Fruit fly (Drosophila melanogaster) whole organism, embryonic: ENCODE measurements around the gene CG12661.

Source experiments
- Antp ChIP-seq: fragments of 200-800 bp; sonication (Bioruptor generic); optimal IDR thresholded peaks from 3 replicates; lab custom pipeline; 2016; ENCODE audit warnings: missing biosample characterization, missing genetic modification characterization
- Asciz ChIP-seq: fragments of 200-800 bp; sonication (Bioruptor generic); optimal IDR thresholded peaks from 2 replicates; lab custom pipeline; 2017; ENCODE audit warnings: missing biosample characterization, mild to moderate bottlenecking, missing genetic modification characterization, missing genetic modification reagents
- Atf-2 ChIP-seq: fragments of 200-800 bp; sonication (Bioruptor generic); optimal IDR thresholded peaks from 2 replicates; lab custom pipeline; 2016; ENCODE audit warnings: missing biosample characterization, missing genetic modification characterization
- Atf3 ChIP-seq: fragments of 200-800 bp; sonication (Bioruptor generic); optimal IDR thresholded peaks from 3 replicates; lab custom pipeline; 2016; ENCODE audit warnings: missing biosample characterization, missing genetic modification characterization
- B-H2 ChIP-seq: fragments of 200-800 bp; sonication (Bioruptor generic); optimal IDR thresholded peaks from 2 replicates; lab custom pipeline; 2018; ENCODE audit warnings: missing biosample characterization, mild to moderate bottlenecking, missing genetic modification characterization
- Bteb2 ChIP-seq: fragments of 200-800 bp; sonication (Bioruptor generic); optimal IDR thresholded peaks from 2 replicates; lab custom pipeline; 2016; ENCODE audit warnings: missing biosample characterization, missing genetic modification characterization
- CG10959 ChIP-seq: fragments of 200-800 bp; sonication (Bioruptor generic); IDR thresholded peaks from 2 replicates; pipeline ENCODE4 v1.3.6; 2022; ENCODE audit warnings: missing biosample characterization, missing genetic modification characterization
- CG12236 ChIP-seq: fragments of 200-800 bp; sonication (Bioruptor generic); optimal IDR thresholded peaks from 2 replicates; lab custom pipeline; 2016; ENCODE audit warnings: missing biosample characterization, missing genetic modification characterization
- CG12744 ChIP-seq: fragments of 200-800 bp; sonication (Bioruptor generic); optimal IDR thresholded peaks from 2 replicates; lab custom pipeline; 2016; ENCODE audit warnings: missing biosample characterization, missing genetic modification characterization
- CG13775 ChIP-seq: fragments of 200-800 bp; sonication (Bioruptor generic); optimal IDR thresholded peaks from 3 replicates; lab custom pipeline; 2017; ENCODE audit warnings: missing biosample characterization, mild to moderate bottlenecking, missing genetic modification characterization
- CG14860 ChIP-seq: fragments of 200-800 bp; sonication (Bioruptor generic); IDR thresholded peaks from 3 replicates; pipeline ENCODE4 v1.3.6; 2022; ENCODE audit warnings: missing biosample characterization, missing genetic modification characterization; ENCODE audit not compliant: partially characterized antibody
- CG14965 ChIP-seq: fragments of 200-800 bp; sonication (Bioruptor generic); optimal IDR thresholded peaks from 2 replicates; lab custom pipeline; 2016; ENCODE audit warnings: missing biosample characterization, missing genetic modification characterization, borderline replicate concordance
- CG17568 ChIP-seq: fragments of 200-800 bp; sonication (Bioruptor generic); optimal IDR thresholded peaks from 2 replicates; lab custom pipeline; 2018; ENCODE audit warnings: missing biosample characterization, mild to moderate bottlenecking, missing genetic modification characterization, moderate library complexity
- CG2678 ChIP-seq: fragments of 200-800 bp; sonication (Bioruptor generic); optimal IDR thresholded peaks from 3 replicates; lab custom pipeline; 2019; ENCODE audit warnings: missing biosample characterization, mild to moderate bottlenecking, missing genetic modification characterization, moderate library complexity
- CG32532 ChIP-seq: fragments of 200-800 bp; sonication (Bioruptor generic); IDR thresholded peaks from 2 replicates; pipeline ENCODE4 v1.3.6; 2022; ENCODE audit warnings: missing biosample characterization, missing genetic modification characterization
- CG32772 ChIP-seq: fragments of 200-800 bp; sonication (Bioruptor generic); IDR thresholded peaks from 2 replicates; pipeline ENCODE4 v1.3.6; 2022; ENCODE audit warnings: missing biosample characterization, missing genetic modification characterization
- CG33557 ChIP-seq: fragments of 200-800 bp; sonication (Bioruptor generic); optimal IDR thresholded peaks from 2 replicates; lab custom pipeline; 2019; ENCODE audit warnings: missing biosample characterization, mild to moderate bottlenecking, missing genetic modification characterization, moderate library complexity
- CG6175 ChIP-seq: fragments of 200-800 bp; sonication (Bioruptor generic); IDR thresholded peaks from 3 replicates; pipeline ENCODE4 v1.3.6; 2022; ENCODE audit warnings: missing biosample characterization, missing genetic modification characterization
- CG6813 ChIP-seq: fragments of 200-800 bp; sonication (Bioruptor generic); optimal IDR thresholded peaks from 2 replicates; lab custom pipeline; 2017; ENCODE audit warnings: missing biosample characterization, missing genetic modification characterization, mild to moderate bottlenecking, moderate library complexity, missing genetic modification reagents
- CG8359 ChIP-seq: fragments of 200-800 bp; sonication (Bioruptor generic); optimal IDR thresholded peaks from 2 replicates; lab custom pipeline; 2017; ENCODE audit warnings: missing biosample characterization, mild to moderate bottlenecking, missing genetic modification characterization, borderline replicate concordance
- CG8388 ChIP-seq: fragments of 200-800 bp; sonication (Bioruptor generic); optimal IDR thresholded peaks from 2 replicates; lab custom pipeline; 2019; ENCODE audit warnings: missing biosample characterization, mild to moderate bottlenecking, missing genetic modification characterization, moderate library complexity
- CG8924 ChIP-seq: fragments of 200-800 bp; optimal IDR thresholded peaks from 3 replicates; lab custom pipeline; 2019; ENCODE audit warnings: missing biosample characterization, mild to moderate bottlenecking, missing genetic modification characterization, moderate library complexity
- CoRest ChIP-seq: fragments of 200-800 bp; sonication (Bioruptor generic); optimal IDR thresholded peaks from 3 replicates; lab custom pipeline; 2018; ENCODE audit warnings: missing biosample characterization, mild to moderate bottlenecking, missing genetic modification characterization, moderate library complexity
- Dad ChIP-seq: fragments of 200-800 bp; sonication (Bioruptor generic); optimal IDR thresholded peaks from 3 replicates; lab custom pipeline; 2016; ENCODE audit warnings: missing biosample characterization, missing genetic modification characterization
- Dfd ChIP-seq, 2 experiments: fragments of >200 bp; optimal IDR thresholded peaks; 2 replicates each; lab custom pipeline; 2017; ENCODE audit warnings: missing biosample characterization in 2 of 2, missing genetic modification characterization in 2 of 2
- Max ChIP-seq: fragments of 200-800 bp; sonication (Bioruptor generic); optimal IDR thresholded peaks from 2 replicates; lab custom pipeline; 2016; ENCODE audit warnings: missing biosample characterization, mild to moderate bottlenecking, missing genetic modification characterization
- Med ChIP-seq: fragments of 200-800 bp; sonication (Bioruptor generic); peaks from one replicate; lab custom pipeline; 2016; ENCODE audit warnings: missing biosample characterization, missing genetic modification characterization, mild to moderate bottlenecking, inconsistent platforms, moderate library complexity
- Mrtf ChIP-seq: fragments of 200-800 bp; sonication (Bioruptor generic); IDR thresholded peaks from 3 replicates; pipeline ENCODE4 v1.3.6; 2022; ENCODE audit warnings: missing biosample characterization, missing genetic modification characterization
- NFAT ChIP-seq: fragments of 200-800 bp; sonication (Bioruptor generic); IDR thresholded peaks from 2 replicates; pipeline ENCODE4 v1.3.6; 2022; ENCODE audit warnings: missing biosample characterization, missing genetic modification characterization
- Nf-YC ChIP-seq: fragments of 200-800 bp; optimal IDR thresholded peaks from 3 replicates; lab custom pipeline; 2019; ENCODE audit warnings: missing biosample characterization, mild to moderate bottlenecking, missing genetic modification characterization, moderate library complexity
- Side ChIP-seq: fragments of 200-800 bp; sonication (Bioruptor generic); optimal IDR thresholded peaks from 2 replicates; lab custom pipeline; 2016; ENCODE audit warnings: missing biosample characterization, missing genetic modification characterization
- Six4 ChIP-seq: fragments of 200-800 bp; sonication (Bioruptor generic); optimal IDR thresholded peaks from 2 replicates; lab custom pipeline; 2016; ENCODE audit warnings: missing biosample characterization, missing genetic modification characterization
- Sox100B ChIP-seq: fragments of 200-800 bp; sonication (Bioruptor generic); optimal IDR thresholded peaks from 3 replicates; lab custom pipeline; 2018; ENCODE audit warnings: missing biosample characterization, mild to moderate bottlenecking, missing genetic modification characterization
- ara ChIP-seq: fragments of 200-800 bp; sonication (Bioruptor generic); IDR thresholded peaks from 2 replicates; pipeline ENCODE4 v1.3.6; 2022; ENCODE audit warnings: missing biosample characterization, missing genetic modification characterization
- az2 ChIP-seq: fragments of 200-800 bp; sonication (Bioruptor generic); optimal IDR thresholded peaks from 3 replicates; lab custom pipeline; 2016; ENCODE audit warnings: missing biosample characterization, missing genetic modification characterization
- bab2 ChIP-seq: fragments of 200-800 bp; sonication (Bioruptor generic); optimal IDR thresholded peaks from 2 replicates; lab custom pipeline; 2016; ENCODE audit warnings: missing biosample characterization, missing genetic modification characterization
- br ChIP-seq: fragments of >200 bp; optimal IDR thresholded peaks from 2 replicates; lab custom pipeline; 2017
- btn ChIP-seq: fragments of 200-800 bp; sonication (Bioruptor generic); optimal IDR thresholded peaks from 2 replicates; lab custom pipeline; 2016; ENCODE audit warnings: missing biosample characterization, missing genetic modification characterization
- crc ChIP-seq: fragments of 200-800 bp; sonication (Bioruptor generic); optimal IDR thresholded peaks from 2 replicates; lab custom pipeline; 2016; ENCODE audit warnings: missing biosample characterization, missing genetic modification characterization
- dmrt11E ChIP-seq: fragments of 200-800 bp; sonication (Bioruptor generic); optimal IDR thresholded peaks from 3 replicates; lab custom pipeline; 2018; ENCODE audit warnings: missing biosample characterization, mild to moderate bottlenecking, missing genetic modification characterization, moderate library complexity
- gsb ChIP-seq: fragments of 200-800 bp; sonication (Bioruptor generic); IDR thresholded peaks from 2 replicates; pipeline ENCODE4 v1.3.6; 2022; ENCODE audit warnings: missing biosample characterization, missing genetic modification characterization
- hbn ChIP-seq: fragments of 200-800 bp; sonication (Bioruptor generic); IDR thresholded peaks from 2 replicates; pipeline ENCODE4 v1.3.6; 2022; ENCODE audit warnings: missing biosample characterization, missing genetic modification characterization; ENCODE audit not compliant: partially characterized antibody
- jumu ChIP-seq: fragments of 200-800 bp; sonication (Bioruptor generic); optimal IDR thresholded peaks from 3 replicates; lab custom pipeline; 2016; ENCODE audit warnings: missing biosample characterization, missing genetic modification characterization
- nerfin-2 ChIP-seq: fragments of 200-800 bp; sonication (Bioruptor generic); IDR thresholded peaks from 2 replicates; pipeline ENCODE4 v1.3.6; 2022; ENCODE audit warnings: missing biosample characterization, missing genetic modification characterization; ENCODE audit not compliant: partially characterized antibody
- nom ChIP-seq: fragments of 200-800 bp; sonication (Bioruptor generic); optimal IDR thresholded peaks from 2 replicates; lab custom pipeline; 2017; ENCODE audit warnings: missing biosample characterization, missing genetic modification characterization, mild to moderate bottlenecking, moderate library complexity, missing genetic modification reagents
- otp ChIP-seq: fragments of 200-800 bp; sonication (Bioruptor generic); IDR thresholded peaks from 3 replicates; pipeline ENCODE4, ENCODE4 v1.3.6; 2022; ENCODE audit warnings: missing biosample characterization, missing genetic modification characterization
- p53 ChIP-seq: fragments of 200-800 bp; sonication (Bioruptor generic); optimal IDR thresholded peaks from 2 replicates; lab custom pipeline; 2016; ENCODE audit warnings: missing biosample characterization, missing genetic modification characterization
- sim ChIP-seq: fragments of 200-800 bp; sonication (Bioruptor generic); IDR thresholded peaks from 2 replicates; pipeline ENCODE4 v1.3.6; 2022; ENCODE audit warnings: missing biosample characterization, missing genetic modification characterization
- tin ChIP-seq: fragments of 200-800 bp; sonication (Bioruptor generic); optimal IDR thresholded peaks from 3 replicates; lab custom pipeline; 2016; ENCODE audit warnings: missing biosample characterization, missing genetic modification characterization
- tio ChIP-seq: fragments of 200-800 bp; sonication (Bioruptor generic); optimal IDR thresholded peaks from 2 replicates; lab custom pipeline; 2017; ENCODE audit warnings: missing biosample characterization, missing genetic modification characterization, inconsistent platforms
- toy ChIP-seq: fragments of 200-800 bp; sonication (Bioruptor generic); IDR thresholded peaks from 2 replicates; pipeline ENCODE4 v1.3.6; 2022; ENCODE audit warnings: missing biosample characterization, missing genetic modification characterization

The CG12661 gene

DNA sequence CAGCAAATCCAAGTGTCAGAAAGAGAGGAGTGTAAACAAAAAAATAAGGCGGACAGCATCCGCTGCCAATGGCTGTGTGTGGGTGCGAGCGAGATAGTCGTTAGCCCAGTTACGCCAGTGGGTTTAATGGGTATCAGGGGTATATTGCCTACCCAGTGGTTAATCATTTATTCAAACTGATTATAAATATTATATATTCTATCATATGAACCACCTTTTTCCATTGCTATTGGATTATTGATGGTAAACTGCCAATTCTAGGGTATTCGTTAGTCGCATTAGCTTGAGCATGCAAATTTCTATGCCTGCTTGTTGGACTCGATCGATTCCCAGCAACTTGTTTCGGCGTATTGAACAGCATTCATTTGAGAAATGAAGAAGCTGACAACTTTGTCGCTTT is 27.4 kb downstream of the CG12661 start (continued):
- peak; percentile 96 for TF ChIP-seq CG2678 (tag; lab: Kevin White, UChicago)
- peak; percentile 81 for TF ChIP-seq CG8359 (GFP tag; lab: Kevin White, UChicago)
- TF ChIP-seq nom (GFP tag; lab: Kevin White, UChicago): peak; percentile 65
- no peak for TF ChIP-seq Dfd (GFP tag; optimal IDR thresholded peaks at IDR 0.05; lab: Kevin White, UChicago)
- peak; percentile 93 for TF ChIP-seq gsb (GFP tag; lab: Robert Waterston, UW)
- TF ChIP-seq CG12236 (GFP tag; lab: Kevin White, UChicago): peak; percentile 34
- TF ChIP-seq CG32532 (GFP tag; lab: Robert Waterston, UW): peak; percentile 98
- TF ChIP-seq CG8924 (tag; lab: Kevin White, UChicago): peak; percentile 95
- TF ChIP-seq hbn (GFP tag; lab: Robert Waterston, UW): no peak
- TF ChIP-seq jumu: peak; percentile 20
- peak; percentile 85 for TF ChIP-seq CG13775 (GFP tag; lab: Kevin White, UChicago)
- no peak for TF ChIP-seq CG14965
- peak; percentile 60 for TF ChIP-seq Antp (GFP tag; lab: Kevin White, UChicago)
- TF ChIP-seq toy (GFP tag; lab: Robert Waterston, UW): peak; percentile 89
- peak; percentile 97 for TF ChIP-seq Med (GFP tag; lab: Kevin White, UChicago)
- TF ChIP-seq CG10959 (GFP tag; lab: Robert Waterston, UW): peak; percentile 89
- peak; percentile 66 for TF ChIP-seq CG33557 (GFP tag; lab: Kevin White, UChicago)
- TF ChIP-seq CG12744 (GFP tag; lab: Kevin White, UChicago): peak; percentile 52
- peak; percentile 72 for TF ChIP-seq Atf-2 (GFP tag; lab: Kevin White, UChicago)
- TF ChIP-seq p53 (GFP tag; lab: Kevin White, UChicago): no peak
- peak; percentile 86 for TF ChIP-seq Asciz (GFP tag; lab: Kevin White, UChicago)
- TF ChIP-seq otp (GFP tag; lab: Robert Waterston, UW): peak; percentile 97
- TF ChIP-seq CoRest (tag; lab: Kevin White, UChicago): peak; percentile 95
- TF ChIP-seq B-H2: peak; percentile 41
- peak; percentile 68 for TF ChIP-seq Atf3 (GFP tag; lab: Kevin White, UChicago)
- TF ChIP-seq CG14860 (GFP tag; lab: Robert Waterston, UW): no peak
- no peak for TF ChIP-seq br (lab: Kevin White, UChicago)
- TF ChIP-seq tin (GFP tag; lab: Kevin White, UChicago): peak; percentile 94
- peak; percentile 92 for TF ChIP-seq CG8388 (GFP tag; lab: Kevin White, UChicago)
- TF ChIP-seq Six4 (GFP tag; lab: Kevin White, UChicago): peak; percentile 86
- peak; percentile 64 for TF ChIP-seq Bteb2
- TF ChIP-seq tio (GFP tag; lab: Kevin White, UChicago): peak; percentile 86
- peak; percentile 91 for TF ChIP-seq CG6813
- TF ChIP-seq Sox100B (GFP tag; lab: Kevin White, UChicago): peak; percentile 90
- peak; percentile 93 for TF ChIP-seq sim (GFP tag; lab: Robert Waterston, UW)
- TF ChIP-seq bab2: peak; percentile 71
- peak; percentile 95 for TF ChIP-seq az2 (GFP tag; lab: Kevin White, UChicago)
- peak; percentile 96 for TF ChIP-seq Mrtf (GFP tag; lab: Robert Waterston, UW)
- TF ChIP-seq dmrt11E (tag; lab: Kevin White, UChicago): peak; percentile 84
- peak; percentile 97 for TF ChIP-seq NFAT
- TF ChIP-seq CG32772: peak; percentile 96
- peak; percentile 70 for TF ChIP-seq Dad (GFP tag; lab: Kevin White, UChicago)
- TF ChIP-seq crc (GFP tag; lab: Kevin White, UChicago): peak; percentile 9
- TF ChIP-seq ara (GFP tag; lab: Robert Waterston, UW): peak; percentile 96
- TF ChIP-seq CG6175 (GFP tag; lab: Robert Waterston, UW): peak; percentile 93
- peak; percentile 89 for TF ChIP-seq CG17568 (GFP tag; lab: Kevin White, UChicago)
- TF ChIP-seq nerfin-2 (GFP tag; lab: Robert Waterston, UW): no peak
- peak; percentile 66 for TF ChIP-seq Nf-YC (tag; lab: Kevin White, UChicago)
- peak; percentile 82 for TF ChIP-seq Max (GFP tag; lab: Kevin White, UChicago)
- peak; percentile 59 for TF ChIP-seq Side (GFP tag; lab: Kevin White, UChicago)
- TF ChIP-seq btn (GFP tag; lab: Kevin White, UChicago): peak; percentile 15
